Fruit fly (Drosophila melanogaster) whole organism, embryonic: ENCODE measurements around the gene CG15625.
A peak's percentile ranks its signal among the peaks of the same experiment; 100 is the strongest.

Source experiments
- Aef1 ChIP-seq: fragments of 200-800 bp; sonication (Bioruptor generic); IDR thresholded peaks from 3 replicates; pipeline ENCODE4 v1.3.6; 2022; ENCODE audit warnings: missing biosample characterization, missing genetic modification characterization
- Atf6 ChIP-seq: fragments of 200-800 bp; sonication (Bioruptor generic); IDR thresholded peaks from 2 replicates; pipeline ENCODE4 v1.3.6; 2022; ENCODE audit warnings: missing biosample characterization, missing genetic modification characterization
- BtbVII ChIP-seq: fragments of 200-800 bp; sonication (Bioruptor generic); optimal IDR thresholded peaks from 3 replicates; lab custom pipeline; 2017; ENCODE audit warnings: missing biosample characterization, mild to moderate bottlenecking, missing genetic modification characterization
- CG12942 ChIP-seq: fragments of 200-800 bp; sonication (Bioruptor generic); optimal IDR thresholded peaks from 3 replicates; lab custom pipeline; 2016; ENCODE audit warnings: missing biosample characterization, missing genetic modification characterization
- CG15514 ChIP-seq: fragments of 200-800 bp; sonication (Bioruptor generic); optimal IDR thresholded peaks from 3 replicates; lab custom pipeline; 2017; ENCODE audit warnings: missing biosample characterization, missing genetic modification characterization, mild to moderate bottlenecking, moderate library complexity, missing genetic modification reagents
- CG17359 ChIP-seq: fragments of 200-800 bp; sonication (Bioruptor generic); optimal IDR thresholded peaks from 3 replicates; lab custom pipeline; 2018; ENCODE audit warnings: missing biosample characterization, mild to moderate bottlenecking, missing genetic modification characterization, moderate library complexity
- CG17568 ChIP-seq: fragments of 200-800 bp; sonication (Bioruptor generic); optimal IDR thresholded peaks from 2 replicates; lab custom pipeline; 2018; ENCODE audit warnings: missing biosample characterization, mild to moderate bottlenecking, missing genetic modification characterization, moderate library complexity
- CG18599 ChIP-seq: fragments of 200-800 bp; sonication (Bioruptor generic); optimal IDR thresholded peaks from 3 replicates; lab custom pipeline; 2017; ENCODE audit warnings: missing biosample characterization, missing genetic modification characterization, mild to moderate bottlenecking, moderate library complexity, missing genetic modification reagents
- CG2202 ChIP-seq: fragments of 200-800 bp; sonication (Bioruptor generic); optimal IDR thresholded peaks from 2 replicates; lab custom pipeline; 2018; ENCODE audit warnings: missing biosample characterization, mild to moderate bottlenecking, missing genetic modification characterization
- CG4820 ChIP-seq: fragments of 200-800 bp; sonication (Bioruptor generic); optimal IDR thresholded peaks from 3 replicates; lab custom pipeline; 2016; ENCODE audit warnings: missing biosample characterization, missing genetic modification characterization
- CG6175 ChIP-seq: fragments of 200-800 bp; sonication (Bioruptor generic); IDR thresholded peaks from 3 replicates; pipeline ENCODE4 v1.3.6; 2022; ENCODE audit warnings: missing biosample characterization, missing genetic modification characterization
- CG6689 ChIP-seq: fragments of 200-800 bp; sonication (Bioruptor generic); IDR thresholded peaks from 2 replicates; pipeline ENCODE4 v1.3.6; 2022; ENCODE audit warnings: missing biosample characterization, missing genetic modification characterization
- CG7271 ChIP-seq: fragments of 200-800 bp; sonication (Bioruptor generic); optimal IDR thresholded peaks from 2 replicates; lab custom pipeline; 2018; ENCODE audit warnings: missing biosample characterization, mild to moderate bottlenecking, missing genetic modification characterization, moderate library complexity
- CG7745 ChIP-seq: fragments of 200-800 bp; sonication (Bioruptor generic); optimal IDR thresholded peaks from 2 replicates; lab custom pipeline; 2018; ENCODE audit warnings: missing biosample characterization, mild to moderate bottlenecking, missing genetic modification characterization, moderate library complexity
- CG8089 ChIP-seq: fragments of 200-800 bp; sonication (Bioruptor generic); optimal IDR thresholded peaks from 3 replicates; lab custom pipeline; 2016; ENCODE audit warnings: missing biosample characterization, missing genetic modification characterization
- CG9876 ChIP-seq: fragments of 200-800 bp; sonication (Bioruptor generic); optimal IDR thresholded peaks from 2 replicates; lab custom pipeline; 2016; ENCODE audit warnings: missing biosample characterization, missing genetic modification characterization
- D ChIP-seq, 2 experiments: fragments of 200-800 bp in 1 of 2; fragments of >200 bp in 1 of 2; sonication (Bioruptor generic) in 1 of 2; optimal IDR thresholded peaks; 2 replicates in 1 of 2; 3 replicates in 1 of 2; lab custom pipeline; 2017; ENCODE audit warnings: mild to moderate bottlenecking in 1 of 2, missing biosample characterization in 1 of 2, missing genetic modification characterization in 1 of 2, missing genetic modification reagents in 1 of 2
- Dfd ChIP-seq, 2 experiments: fragments of >200 bp; optimal IDR thresholded peaks; 2 replicates each; lab custom pipeline; 2017; ENCODE audit warnings: missing biosample characterization in 2 of 2, missing genetic modification characterization in 2 of 2
- Dref ChIP-seq: fragments of 200-800 bp; sonication (Bioruptor generic); IDR thresholded peaks from 2 replicates; pipeline ENCODE4 v1.3.6; 2022; ENCODE audit warnings: missing biosample characterization, missing genetic modification characterization
- Fer3 ChIP-seq: fragments of 200-800 bp; sonication (Bioruptor generic); optimal IDR thresholded peaks from 2 replicates; lab custom pipeline; 2018; ENCODE audit warnings: missing biosample characterization, mild to moderate bottlenecking, missing genetic modification characterization, moderate library complexity
- GATAe ChIP-seq: fragments of 200-800 bp; sonication (Bioruptor generic); conservative IDR thresholded peaks from 2 replicates; pipeline ENCODE4 v1.3.6; 2022; ENCODE audit warnings: missing biosample characterization, missing genetic modification characterization
- Gsc ChIP-seq: fragments of 200-800 bp; sonication (Bioruptor generic); IDR thresholded peaks from 2 replicates; pipeline ENCODE4 v1.3.6; 2022; ENCODE audit warnings: missing biosample characterization, missing genetic modification characterization
- Hey ChIP-seq: fragments of 200-800 bp; sonication (Bioruptor generic); optimal IDR thresholded peaks from 3 replicates; lab custom pipeline; 2018; ENCODE audit warnings: missing biosample characterization, mild to moderate bottlenecking, missing genetic modification characterization
- Jarid2 ChIP-seq: fragments of 200-800 bp; sonication (Bioruptor generic); optimal IDR thresholded peaks from 3 replicates; lab custom pipeline; 2017; ENCODE audit warnings: mild to moderate bottlenecking, missing biosample characterization, missing genetic modification reagents, missing genetic modification characterization
- MESR4 ChIP-seq: fragments of 200-800 bp; sonication (Bioruptor generic); optimal IDR thresholded peaks from 2 replicates; lab custom pipeline; 2018; ENCODE audit warnings: missing biosample characterization, mild to moderate bottlenecking, missing genetic modification characterization, moderate library complexity
- Med ChIP-seq: fragments of 200-800 bp; sonication (Bioruptor generic); peaks from one replicate; lab custom pipeline; 2016; ENCODE audit warnings: missing biosample characterization, missing genetic modification characterization, mild to moderate bottlenecking, inconsistent platforms, moderate library complexity
- Myb ChIP-seq: fragments of 200-800 bp; sonication (Bioruptor generic); optimal IDR thresholded peaks from 2 replicates; lab custom pipeline; 2016; ENCODE audit warnings: missing biosample characterization, missing genetic modification characterization
- Nf-YB ChIP-seq: fragments of 200-800 bp; sonication (Bioruptor generic); optimal IDR thresholded peaks from 3 replicates; lab custom pipeline; 2019; ENCODE audit warnings: missing biosample characterization, mild to moderate bottlenecking, missing genetic modification characterization, moderate library complexity
- YL-1 ChIP-seq: fragments of 200-800 bp; sonication (Bioruptor generic); optimal IDR thresholded peaks from 3 replicates; lab custom pipeline; 2017; ENCODE audit warnings: missing biosample characterization, mild to moderate bottlenecking, missing genetic modification characterization
- bab2 ChIP-seq: fragments of 200-800 bp; sonication (Bioruptor generic); optimal IDR thresholded peaks from 2 replicates; lab custom pipeline; 2016; ENCODE audit warnings: missing biosample characterization, missing genetic modification characterization
- bigmax ChIP-seq: fragments of 200-800 bp; sonication (Bioruptor generic); optimal IDR thresholded peaks from 2 replicates; lab custom pipeline; 2018; ENCODE audit warnings: missing biosample characterization, mild to moderate bottlenecking, missing genetic modification characterization
- bowl ChIP-seq: fragments of 200-800 bp; sonication (Bioruptor generic); IDR thresholded peaks from 2 replicates; pipeline ENCODE4 v1.3.6; 2022; ENCODE audit warnings: missing biosample characterization, missing genetic modification characterization
- br ChIP-seq: fragments of >200 bp; optimal IDR thresholded peaks from 2 replicates; lab custom pipeline; 2017
- dati ChIP-seq: fragments of 200-800 bp; sonication (Bioruptor generic); IDR thresholded peaks from 2 replicates; pipeline ENCODE4 v1.3.6; 2022; ENCODE audit warnings: missing biosample characterization, missing genetic modification characterization
- dysf ChIP-seq: fragments of 200-800 bp; sonication (Bioruptor generic); IDR thresholded peaks from 3 replicates; pipeline ENCODE4 v1.3.6; 2022; ENCODE audit warnings: missing biosample characterization, missing genetic modification characterization
- ems ChIP-seq: fragments of 200-800 bp; sonication (Bioruptor generic); optimal IDR thresholded peaks from 3 replicates; lab custom pipeline; 2016; ENCODE audit warnings: missing biosample characterization, missing genetic modification characterization
- esg ChIP-seq: fragments of 200-800 bp; sonication (Bioruptor generic); conservative IDR thresholded peaks from 2 replicates; pipeline ENCODE4 v1.3.6; 2022; ENCODE audit warnings: missing biosample characterization, missing genetic modification characterization
- grn ChIP-seq: fragments of 200-800 bp; sonication (Bioruptor generic); optimal IDR thresholded peaks from 3 replicates; lab custom pipeline; 2017; ENCODE audit warnings: missing biosample characterization, missing genetic modification characterization
- gsb ChIP-seq: fragments of 200-800 bp; sonication (Bioruptor generic); IDR thresholded peaks from 2 replicates; pipeline ENCODE4 v1.3.6; 2022; ENCODE audit warnings: missing biosample characterization, missing genetic modification characterization
- h ChIP-seq: fragments of >200 bp; optimal IDR thresholded peaks from 2 replicates; lab custom pipeline; 2017
- knrl ChIP-seq: fragments of 200-800 bp; sonication (Bioruptor generic); IDR thresholded peaks from 3 replicates; pipeline ENCODE4 v1.3.6; 2022; ENCODE audit warnings: missing biosample characterization, missing genetic modification characterization; ENCODE audit not compliant: partially characterized antibody
- org-1 ChIP-seq: fragments of 200-800 bp; sonication (Bioruptor generic); optimal IDR thresholded peaks from 2 replicates; lab custom pipeline; 2017; ENCODE audit warnings: missing biosample characterization, missing genetic modification characterization
- otp ChIP-seq: fragments of 200-800 bp; sonication (Bioruptor generic); IDR thresholded peaks from 3 replicates; pipeline ENCODE4, ENCODE4 v1.3.6; 2022; ENCODE audit warnings: missing biosample characterization, missing genetic modification characterization
- salm ChIP-seq: fragments of 200-800 bp; sonication (Bioruptor generic); optimal IDR thresholded peaks from 2 replicates; lab custom pipeline; 2018; ENCODE audit warnings: missing biosample characterization, mild to moderate bottlenecking, missing genetic modification characterization
- scrt ChIP-seq: fragments of 200-800 bp; sonication (Bioruptor generic); optimal IDR thresholded peaks from 2 replicates; lab custom pipeline; 2018; ENCODE audit warnings: missing biosample characterization, mild to moderate bottlenecking, missing genetic modification characterization, moderate library complexity
- sima ChIP-seq: fragments of 200-800 bp; sonication (Bioruptor generic); optimal IDR thresholded peaks from 2 replicates; lab custom pipeline; 2016; ENCODE audit warnings: missing biosample characterization, missing genetic modification characterization
- sqz ChIP-seq: fragments of 200-800 bp; sonication (Bioruptor generic); optimal IDR thresholded peaks from 3 replicates; lab custom pipeline; 2018; ENCODE audit warnings: missing biosample characterization, mild to moderate bottlenecking, missing genetic modification characterization
- tap ChIP-seq: fragments of 200-800 bp; optimal IDR thresholded peaks from 3 replicates; lab custom pipeline; 2019; ENCODE audit warnings: missing biosample characterization, mild to moderate bottlenecking, missing genetic modification characterization, moderate library complexity
- tio ChIP-seq: fragments of 200-800 bp; sonication (Bioruptor generic); optimal IDR thresholded peaks from 2 replicates; lab custom pipeline; 2017; ENCODE audit warnings: missing biosample characterization, missing genetic modification characterization, inconsistent platforms
- ttk ChIP-seq: fragments of 200-800 bp; sonication (Bioruptor generic); IDR thresholded peaks from 2 replicates; pipeline ENCODE4 v2.1.2; 2022; ENCODE audit warnings: missing biosample characterization, missing genetic modification characterization
- vfl ChIP-seq: fragments of 200-800 bp; sonication (Bioruptor generic); optimal IDR thresholded peaks from 2 replicates; lab custom pipeline; 2016; ENCODE audit warnings: missing biosample characterization, missing genetic modification characterization
- wor ChIP-seq: fragments of 200-800 bp; sonication (Bioruptor generic); IDR thresholded peaks from 2 replicates; pipeline ENCODE4 v1.3.6; 2022; ENCODE audit warnings: missing biosample characterization, missing genetic modification characterization

CG15625 gene

dm6 chr2L:4861503-4861902 is 28.3 kb upstream of the CG15625 start (continued):
- TF ChIP-seq scrt (GFP tag; lab: Kevin White, UChicago) (peak; percentile 39), bowl (GFP tag; lab: Robert Waterston, UW) (no peak), Gsc (GFP tag; lab: Robert Waterston, UW) (no peak), Dfd (GFP tag; optimal IDR thresholded peaks at IDR 0.05; lab: Kevin White, UChicago) (no peak), bab2 (GFP tag; lab: Kevin White, UChicago) (no peak), dati (no peak), gsb (GFP tag; lab: Robert Waterston, UW) (peak; percentile 62; the same call in 1 of the 2 replicates), CG17568 (GFP tag; lab: Kevin White, UChicago) (no peak), sqz (GFP tag; lab: Kevin White, UChicago) (no peak), Nf-YB (no peak), tap (peak; percentile 30), Myb (no peak), CG18599 (GFP tag; lab: Kevin White, UChicago) (peak; percentile 78), esg (GFP tag; lab: Robert Waterston, UW) (peak; percentile 61), Fer3 (peak; percentile 63), CG17359 (tag; lab: Kevin White, UChicago) (no peak), Aef1 (peak; percentile 38; the same call in 1 of the 3 replicates), CG6175 (GFP tag; lab: Robert Waterston, UW) (0 out of 3 replicates have a peak, but pooled peaks have one; percentile 37), CG12942 (GFP tag; lab: Kevin White, UChicago) (no peak), org-1 (GFP tag; lab: Kevin White, UChicago) (no peak), sima (GFP tag; lab: Kevin White, UChicago) (no peak), CG4820 (GFP tag; lab: Kevin White, UChicago) (no peak), otp (GFP tag; lab: Robert Waterston, UW) (0 out of 3 replicates have a peak, but pooled peaks have one; percentile 29), BtbVII (GFP tag; lab: Kevin White, UChicago) (peak; percentile 15), CG2202 (tag; lab: Kevin White, UChicago) (no peak), br (lab: Kevin White, UChicago) (no peak), knrl (GFP tag; lab: Robert Waterston, UW) (no peak), Dref (GFP tag; lab: Robert Waterston, UW) (no peak), GATAe (GFP tag; lab: Robert Waterston, UW) (no peak), Hey (tag; lab: Kevin White, UChicago) (no peak), grn (no peak), salm (tag; lab: Kevin White, UChicago) (no peak), ttk (no peak), MESR4 (GFP tag; lab: Kevin White, UChicago) (no peak), CG6689 (GFP tag; lab: Robert Waterston, UW) (peak; percentile 65), CG7745 (tag; lab: Kevin White, UChicago) (no peak), D (optimal IDR thresholded peaks at IDR 0.05; lab: Kevin White, UChicago) (no peak), D (GFP tag; optimal IDR thresholded peaks at IDR 0.05; lab: Kevin White, UChicago) (no peak), CG9876 (GFP tag; lab: Kevin White, UChicago) (no peak), Atf6 (0 out of 2 replicates have a peak, but pooled peaks have one; percentile 33), Jarid2 (GFP tag; lab: Kevin White, UChicago) (no peak), ems (no peak), vfl (GFP tag; lab: Kevin White, UChicago) (no peak), YL-1 (GFP tag; lab: Kevin White, UChicago) (no peak), bigmax (GFP tag; lab: Kevin White, UChicago) (no peak), tio (GFP tag; lab: Kevin White, UChicago) (no peak), dysf (GFP tag; lab: Robert Waterston, UW) (peak; percentile 46; the same call in 1 of the 3 replicates), wor (no peak), CG8089 (no peak), CG7271 (tag; lab: Kevin White, UChicago) (no peak), h (lab: Kevin White, UChicago) (no peak), CG15514 (GFP tag; lab: Kevin White, UChicago) (peak; percentile 36), Med (GFP tag; lab: Kevin White, UChicago) (no peak)
